Fruit fly (Drosophila melanogaster) whole organism, embryonic: ENCODE measurements around the gene Usp5.
A peak's percentile ranks its signal among the peaks of the same experiment; 100 is the strongest.

Experiments
- BEAF-32 ChIP-seq: fragments of 200-800 bp; sonication (Bioruptor generic); optimal IDR thresholded peaks from 3 replicates; lab custom pipeline; 2017; ENCODE audit warnings: missing biosample characterization, missing genetic modification characterization, mild to moderate bottlenecking, moderate library complexity, missing genetic modification reagents
- CG13123 ChIP-seq: fragments of 200-800 bp; sonication (Bioruptor generic); optimal IDR thresholded peaks from 2 replicates; lab custom pipeline; 2016; ENCODE audit warnings: missing biosample characterization, missing genetic modification characterization
- CG14014 ChIP-seq: fragments of 200-800 bp; sonication (Bioruptor generic); IDR thresholded peaks from 2 replicates; pipeline ENCODE4 v1.3.6; 2022; ENCODE audit warnings: missing biosample characterization, missing genetic modification characterization
- CG14710 ChIP-seq: fragments of 200-800 bp; sonication (Bioruptor generic); optimal IDR thresholded peaks from 3 replicates; lab custom pipeline; 2019; ENCODE audit warnings: missing biosample characterization, mild to moderate bottlenecking, missing genetic modification characterization, moderate library complexity
- CG17829 ChIP-seq: fragments of 200-800 bp; optimal IDR thresholded peaks from 2 replicates; lab custom pipeline; 2019; ENCODE audit warnings: missing biosample characterization, mild to moderate bottlenecking, missing genetic modification characterization, moderate library complexity
- CG31365 ChIP-seq: fragments of 200-800 bp; sonication (Bioruptor generic); optimal IDR thresholded peaks from 2 replicates; lab custom pipeline; 2018; ENCODE audit warnings: missing biosample characterization, mild to moderate bottlenecking, missing genetic modification characterization
- CG32532 ChIP-seq: fragments of 200-800 bp; sonication (Bioruptor generic); IDR thresholded peaks from 2 replicates; pipeline ENCODE4 v1.3.6; 2022; ENCODE audit warnings: missing biosample characterization, missing genetic modification characterization
- CG34422 ChIP-seq: fragments of 200-800 bp; sonication (Bioruptor generic); IDR thresholded peaks from 3 replicates; pipeline ENCODE4 v1.3.6; 2022; ENCODE audit warnings: missing biosample characterization, missing genetic modification characterization
- CG3995 ChIP-seq: fragments of 200-800 bp; sonication (Bioruptor generic); optimal IDR thresholded peaks from 3 replicates; lab custom pipeline; 2016; ENCODE audit warnings: missing biosample characterization, missing genetic modification characterization
- CG6175 ChIP-seq: fragments of 200-800 bp; sonication (Bioruptor generic); IDR thresholded peaks from 3 replicates; pipeline ENCODE4 v1.3.6; 2022; ENCODE audit warnings: missing biosample characterization, missing genetic modification characterization
- CG6813 ChIP-seq: fragments of 200-800 bp; sonication (Bioruptor generic); optimal IDR thresholded peaks from 2 replicates; lab custom pipeline; 2017; ENCODE audit warnings: missing biosample characterization, missing genetic modification characterization, mild to moderate bottlenecking, moderate library complexity, missing genetic modification reagents
- CG7372 ChIP-seq: fragments of 200-800 bp; sonication (Bioruptor generic); IDR thresholded peaks from 2 replicates; pipeline ENCODE4 v1.3.6; 2022; ENCODE audit warnings: missing biosample characterization, missing genetic modification characterization
- CG7745 ChIP-seq: fragments of 200-800 bp; sonication (Bioruptor generic); optimal IDR thresholded peaks from 2 replicates; lab custom pipeline; 2018; ENCODE audit warnings: missing biosample characterization, mild to moderate bottlenecking, missing genetic modification characterization, moderate library complexity
- CG8290 ChIP-seq, 3 experiments: fragments of 200-800 bp; sonication (Bioruptor generic); optimal IDR thresholded peaks; 2 replicates each; lab custom pipeline; 2016 to 2019; ENCODE audit warnings: missing biosample characterization in 3 of 3, missing genetic modification characterization in 3 of 3, mild to moderate bottlenecking in 2 of 3, moderate library complexity in 1 of 3
- CG8944 ChIP-seq: fragments of 200-800 bp; sonication (Bioruptor generic); optimal IDR thresholded peaks from 3 replicates; lab custom pipeline; 2016; ENCODE audit warnings: missing biosample characterization, missing genetic modification characterization
- CTCF ChIP-seq: fragments of 200-800 bp; sonication (Bioruptor generic); optimal IDR thresholded peaks from 2 replicates; lab custom pipeline; 2017; ENCODE audit warnings: missing biosample characterization, mild to moderate bottlenecking, missing genetic modification characterization, moderate library complexity
- Dip3 ChIP-seq: fragments of 200-800 bp; sonication (Bioruptor generic); optimal IDR thresholded peaks from 3 replicates; lab custom pipeline; 2016; ENCODE audit warnings: missing biosample characterization, missing genetic modification characterization
- Dll ChIP-seq: fragments of 200-800 bp; sonication (Bioruptor generic); IDR thresholded peaks from 4 replicates; pipeline ENCODE4 v1.3.6; 2022; ENCODE audit warnings: missing biosample characterization, missing genetic modification characterization; ENCODE audit not compliant: partially characterized antibody
- Drgx ChIP-seq: fragments of 200-800 bp; sonication (Bioruptor generic); IDR thresholded peaks from 2 replicates; pipeline ENCODE4 v1.3.6; 2022; ENCODE audit warnings: missing biosample characterization, missing genetic modification characterization
- HHEX ChIP-seq: fragments of 200-800 bp; sonication (Bioruptor generic); optimal IDR thresholded peaks from 3 replicates; lab custom pipeline; 2017; ENCODE audit warnings: missing biosample characterization, mild to moderate bottlenecking, missing genetic modification characterization, missing genetic modification reagents
- Lhr ChIP-seq: fragments of 200-800 bp; sonication (Bioruptor generic); optimal IDR thresholded peaks from 3 replicates; lab custom pipeline; 2017; ENCODE audit warnings: mild to moderate bottlenecking, missing biosample characterization, missing genetic modification reagents, missing genetic modification characterization
- MBD-R2 ChIP-seq: fragments of 200-800 bp; sonication (Bioruptor generic); IDR thresholded peaks from 2 replicates; pipeline ENCODE4 v1.3.6; 2022; ENCODE audit warnings: missing biosample characterization, missing genetic modification characterization
- MESR4 ChIP-seq: fragments of 200-800 bp; sonication (Bioruptor generic); optimal IDR thresholded peaks from 2 replicates; lab custom pipeline; 2018; ENCODE audit warnings: missing biosample characterization, mild to moderate bottlenecking, missing genetic modification characterization, moderate library complexity
- MTF-1 ChIP-seq: fragments of 200-800 bp; sonication (Bioruptor generic); optimal IDR thresholded peaks from 2 replicates; lab custom pipeline; 2018; ENCODE audit warnings: missing biosample characterization, mild to moderate bottlenecking, missing genetic modification characterization, borderline replicate concordance
- Max ChIP-seq: fragments of 200-800 bp; sonication (Bioruptor generic); optimal IDR thresholded peaks from 2 replicates; lab custom pipeline; 2016; ENCODE audit warnings: missing biosample characterization, mild to moderate bottlenecking, missing genetic modification characterization
- Myb ChIP-seq: fragments of 200-800 bp; sonication (Bioruptor generic); optimal IDR thresholded peaks from 2 replicates; lab custom pipeline; 2016; ENCODE audit warnings: missing biosample characterization, missing genetic modification characterization
- PHDP ChIP-seq: fragments of 200-800 bp; sonication (Bioruptor generic); optimal IDR thresholded peaks from 3 replicates; lab custom pipeline; 2018; ENCODE audit warnings: missing biosample characterization, mild to moderate bottlenecking, missing genetic modification characterization, moderate library complexity
- chinmo ChIP-seq: fragments of 200-800 bp; sonication (Bioruptor generic); IDR thresholded peaks from 4 replicates; pipeline ENCODE4 v1.3.6; 2022; ENCODE audit warnings: missing biosample characterization, missing genetic modification characterization; ENCODE audit not compliant: partially characterized antibody
- corto ChIP-seq: fragments of 200-800 bp; sonication (Bioruptor generic); optimal IDR thresholded peaks from 2 replicates; lab custom pipeline; 2016; ENCODE audit warnings: missing biosample characterization, mild to moderate bottlenecking, missing genetic modification characterization, moderate library complexity
- crp ChIP-seq, 2 experiments: fragments of 200-800 bp; sonication (Bioruptor generic); optimal IDR thresholded peaks; 2 replicates in 1 of 2; 3 replicates in 1 of 2; lab custom pipeline; 2017; ENCODE audit warnings: missing biosample characterization in 2 of 2, missing genetic modification characterization in 2 of 2, mild to moderate bottlenecking in 1 of 2, moderate library complexity in 1 of 2
- dmrt11E ChIP-seq: fragments of 200-800 bp; sonication (Bioruptor generic); optimal IDR thresholded peaks from 3 replicates; lab custom pipeline; 2018; ENCODE audit warnings: missing biosample characterization, mild to moderate bottlenecking, missing genetic modification characterization, moderate library complexity
- ftz-f1 ChIP-seq: fragments of 200-800 bp; sonication (Bioruptor generic); optimal IDR thresholded peaks from 2 replicates; lab custom pipeline; 2016; ENCODE audit warnings: missing biosample characterization, missing genetic modification characterization
- gfzf ChIP-seq: fragments of 200-800 bp; sonication (Bioruptor generic); optimal IDR thresholded peaks from 2 replicates; lab custom pipeline; 2016; ENCODE audit warnings: missing biosample characterization, mild to moderate bottlenecking, missing genetic modification characterization, moderate library complexity
- hb ChIP-seq: fragments of 200-800 bp; sonication (Bioruptor generic); IDR thresholded peaks from 3 replicates; pipeline ENCODE4 v1.3.6; 2022; ENCODE audit warnings: missing biosample characterization, missing genetic modification characterization; ENCODE audit not compliant: partially characterized antibody
- kah ChIP-seq: fragments of 200-800 bp; sonication (Bioruptor generic); optimal IDR thresholded peaks from 2 replicates; lab custom pipeline; 2018; ENCODE audit warnings: missing biosample characterization, mild to moderate bottlenecking, missing genetic modification characterization
- lola ChIP-seq, 3 experiments: fragments of >200 bp in 2 of 3; fragments of 200-800 bp in 1 of 3; sonication (Bioruptor generic) in 1 of 3; optimal IDR thresholded peaks; 2 replicates each; lab custom pipeline; 2017 to 2019; ENCODE audit warnings: missing biosample characterization in 3 of 3, missing genetic modification characterization in 3 of 3, mild to moderate bottlenecking in 1 of 3, moderate library complexity in 1 of 3
- onecut ChIP-seq: fragments of 200-800 bp; sonication (Bioruptor generic); IDR thresholded peaks from 2 replicates; pipeline ENCODE4 v1.3.6; 2022; ENCODE audit warnings: missing biosample characterization, missing genetic modification characterization
- pan ChIP-seq, 4 experiments: fragments of >200 bp in 3 of 4; fragments of 200-800 bp in 1 of 4; sonication (Bioruptor generic) in 1 of 4; optimal IDR thresholded peaks in 3 of 4; IDR thresholded peaks in 1 of 4; 2 replicates each; pipeline versions ENCODE4 v1.3.6 to Lab custom; 2017 to 2022; ENCODE audit warnings: missing biosample characterization in 2 of 4, missing genetic modification characterization in 2 of 4, mixed read lengths in 1 of 4
- pita ChIP-seq: fragments of 200-800 bp; sonication (Bioruptor generic); optimal IDR thresholded peaks from 2 replicates; lab custom pipeline; 2017; ENCODE audit warnings: missing biosample characterization, mild to moderate bottlenecking, missing genetic modification characterization
- sisA ChIP-seq: fragments of 200-800 bp; sonication (Bioruptor generic); IDR thresholded peaks from 2 replicates; pipeline ENCODE4 v1.3.6; 2022; ENCODE audit warnings: missing biosample characterization, missing genetic modification characterization
- stwl ChIP-seq: fragments of 200-800 bp; sonication (Bioruptor generic); optimal IDR thresholded peaks from 3 replicates; lab custom pipeline; 2018; ENCODE audit warnings: missing biosample characterization, mild to moderate bottlenecking, missing genetic modification characterization, moderate library complexity
- vvl ChIP-seq: fragments of 200-800 bp; sonication (Bioruptor generic); IDR thresholded peaks from 2 replicates; pipeline ENCODE4 v1.3.6; 2022; ENCODE audit warnings: missing biosample characterization, missing genetic modification characterization
- zen2 ChIP-seq: fragments of 200-800 bp; sonication (Bioruptor generic); IDR thresholded peaks from 3 replicates; pipeline ENCODE4 v1.3.6; 2022; ENCODE audit warnings: missing biosample characterization, missing genetic modification characterization; ENCODE audit not compliant: partially characterized antibody

Gene Usp5

DNA sequence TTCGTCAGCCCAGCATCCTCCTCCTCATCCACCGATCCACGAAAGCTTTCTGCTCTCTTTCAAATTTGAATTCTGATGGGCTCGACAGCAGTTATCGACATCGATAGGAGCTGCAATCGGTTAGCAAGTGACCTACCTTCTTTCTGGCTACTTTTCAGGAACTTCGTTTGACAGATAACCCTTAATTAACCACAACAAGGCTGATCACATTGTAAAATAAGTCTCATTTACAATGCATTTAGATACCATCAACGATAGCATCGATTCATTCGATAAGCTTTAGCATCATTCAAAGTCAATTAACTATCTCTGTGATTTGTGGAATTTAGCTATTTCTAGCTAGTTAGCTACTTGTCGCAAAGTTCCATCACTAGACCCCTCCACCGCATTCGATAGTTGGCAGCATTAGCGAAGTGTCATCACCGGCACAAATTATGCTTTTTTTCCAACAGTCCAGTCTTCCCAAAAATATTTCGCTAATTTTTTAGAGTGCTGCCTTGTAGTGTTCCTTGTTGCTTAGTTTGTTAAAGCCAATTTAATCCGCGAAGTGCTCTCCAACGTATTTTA, 30.5 kb upstream of the Usp5 start, which contains the start of the genes MnM and Girdin (continued):
- no peak for TF ChIP-seq HHEX
- peak; percentile 93 for TF ChIP-seq Dll (GFP tag; lab: Robert Waterston, UW)
- TF ChIP-seq Max (GFP tag; lab: Kevin White, UChicago): peak; percentile 43
- TF ChIP-seq CTCF: no peak
- TF ChIP-seq pita (GFP tag; lab: Kevin White, UChicago): no peak
- no peak for TF ChIP-seq pan (optimal IDR thresholded peaks at IDR 0.05; lab: Kevin White, UChicago)
- TF ChIP-seq pan (GFP tag; optimal IDR thresholded peaks at IDR 0.05 in 1 of 2, IDR thresholded peaks at IDR 0.05 in 1 of 2): no peak
- TF ChIP-seq hb (GFP tag; lab: Robert Waterston, UW): peak; percentile 76; the same call in 2 of the 3 replicates
- TF ChIP-seq sisA (GFP tag; lab: Robert Waterston, UW): peak; percentile 56
- peak in 1 of 3 experiments; percentile 58 for TF ChIP-seq lola (GFP tag; optimal IDR thresholded peaks at IDR 0.05; lab: Kevin White, UChicago)
- TF ChIP-seq CG14014 (GFP tag; lab: Robert Waterston, UW): peak; percentile 37; the same call in 1 of the 2 replicates
- TF ChIP-seq corto (GFP tag; lab: Kevin White, UChicago): no peak
- 0 out of 4 replicates have a peak, but pooled peaks have one; percentile 4 for TF ChIP-seq chinmo (GFP tag; lab: Robert Waterston, UW)
- TF ChIP-seq CG13123 (GFP tag; lab: Kevin White, UChicago): no peak
- peak; percentile 41 for TF ChIP-seq CG8290 (GFP tag; optimal IDR thresholded peaks at IDR 0.05; lab: Kevin White, UChicago)
- TF ChIP-seq CG8290 (tag; optimal IDR thresholded peaks at IDR 0.05; lab: Kevin White, UChicago): peak in 1 of 2 experiments; percentile 25
- TF ChIP-seq Dip3 (GFP tag; lab: Kevin White, UChicago): peak; percentile 73
- 0 out of 2 replicates have a peak, but pooled peaks have one; percentile 11 for TF ChIP-seq CG7372 (GFP tag; lab: Robert Waterston, UW)
- no peak; the same call in 2 of the 3 replicates for TF ChIP-seq zen2 (GFP tag; lab: Robert Waterston, UW)
- TF ChIP-seq vvl (GFP tag; lab: Robert Waterston, UW): peak; percentile 41; the same call in 1 of the 2 replicates
- peak; percentile 67; the same call in 2 of the 3 replicates for TF ChIP-seq CG6175 (GFP tag; lab: Robert Waterston, UW)
- peak; percentile 72 for TF ChIP-seq Lhr (GFP tag; lab: Kevin White, UChicago)
- TF ChIP-seq CG8944: peak; percentile 66
- no peak for TF ChIP-seq CG31365 (tag; lab: Kevin White, UChicago)
- TF ChIP-seq CG7745 (tag; lab: Kevin White, UChicago): no peak
- TF ChIP-seq kah (GFP tag; lab: Kevin White, UChicago): no peak

DNA sequence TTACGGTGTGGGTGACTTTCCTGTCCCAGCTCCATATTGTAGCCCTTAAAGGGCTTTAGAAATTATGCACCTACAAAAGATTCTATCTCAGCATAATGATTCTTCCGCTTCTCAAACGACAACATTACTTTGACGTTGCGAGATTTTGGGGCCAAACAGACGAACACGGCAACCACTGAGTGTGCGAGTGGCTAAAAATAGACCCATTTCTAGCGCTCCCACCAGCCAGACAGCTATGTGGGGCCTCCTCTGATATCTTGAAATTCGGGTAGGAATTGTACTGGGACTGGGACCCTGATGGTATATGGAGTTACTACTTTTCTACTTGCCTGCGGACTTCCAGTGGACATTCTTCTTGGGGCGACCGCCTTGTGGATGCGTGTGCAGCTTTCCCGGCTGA, 29.7 kb upstream of the Usp5 start:
- TF ChIP-seq kah (GFP tag; lab: Kevin White, UChicago): peak; percentile 92
- no peak for TF ChIP-seq CG6813 (GFP tag; lab: Kevin White, UChicago)
- 0 out of 3 replicates have a peak, but pooled peaks have one; percentile 7 for TF ChIP-seq CG34422 (GFP tag; lab: Robert Waterston, UW)
- TF ChIP-seq, all 482 proteins: peak for 2

DNA sequence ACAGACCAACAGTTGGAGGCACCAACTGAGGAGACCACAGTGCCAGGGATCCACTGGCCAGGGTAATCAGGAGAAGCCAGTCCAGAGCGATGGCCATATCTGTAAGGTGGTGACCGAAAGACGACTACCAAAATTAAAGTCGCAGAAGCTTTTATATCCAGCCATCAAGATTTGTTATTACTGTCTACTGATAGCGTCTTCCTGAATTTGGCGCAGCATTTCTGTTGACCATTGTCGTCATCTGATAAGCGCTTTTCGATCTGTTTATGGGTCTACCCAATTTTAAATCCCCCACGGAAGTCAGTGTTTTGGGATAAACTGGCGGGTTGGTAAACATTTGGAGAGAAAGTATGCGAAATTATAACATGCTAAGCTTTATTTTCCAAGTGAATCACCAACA, 24.3 kb upstream of the Usp5 start, which contains the start of gene CG14963:
CG14963 (minus strand) TSS at position 101 of the 400 bp plus-strand sequence.
- TF ChIP-seq CG17829 (tag; lab: Kevin White, UChicago) (no peak), CG32532 (GFP tag; lab: Robert Waterston, UW) (no peak), onecut (no peak)

DNA sequence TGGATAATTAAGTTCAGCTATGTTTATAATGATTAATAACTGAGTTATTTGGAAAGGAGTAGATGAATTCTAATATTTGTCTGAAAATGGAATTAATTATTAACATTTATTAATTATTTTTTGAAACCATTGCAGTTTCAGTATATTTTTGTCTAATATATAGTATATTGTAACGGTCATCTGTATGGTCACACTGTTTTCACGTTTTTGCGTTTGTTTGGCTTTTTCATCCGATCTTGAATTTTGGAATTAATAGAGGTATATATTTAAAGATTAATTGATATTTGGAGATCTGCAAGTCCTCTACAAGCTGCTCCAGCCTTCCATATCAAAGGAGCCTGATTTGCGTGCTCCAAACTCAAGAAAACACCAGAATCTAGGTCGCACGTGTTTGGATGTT, 20.9 kb upstream of the Usp5 start, which contains the start of the genes CG32278 and CG32281:
CG32278 (plus strand) TSS at position 180 of the 400 bp plus-strand sequence.
CG32281 (plus strand) TSS at position 269 of the 400 bp plus-strand sequence.
- TF ChIP-seq MESR4 (GFP tag; lab: Kevin White, UChicago) (peak; percentile 47), dmrt11E (tag; lab: Kevin White, UChicago) (no peak), Max (GFP tag; lab: Kevin White, UChicago) (peak; percentile 9), CG14710 (tag; lab: Kevin White, UChicago) (peak; percentile 18), MTF-1 (no peak), Drgx (GFP tag; lab: Robert Waterston, UW) (no peak), gfzf (GFP tag; lab: Kevin White, UChicago) (peak; percentile 54), stwl (tag; lab: Kevin White, UChicago) (peak; percentile 41), MBD-R2 (GFP tag; lab: Robert Waterston, UW) (peak; percentile 19; the same call in 1 of the 2 replicates), CG3995 (GFP tag; lab: Kevin White, UChicago) (peak; percentile 67), BEAF-32 (GFP tag; lab: Kevin White, UChicago) (peak; percentile 11), Myb (GFP tag; lab: Kevin White, UChicago) (peak; percentile 7), crp (GFP tag; optimal IDR thresholded peaks at IDR 0.05; lab: Kevin White, UChicago) (no peak), ftz-f1 (GFP tag; lab: Kevin White, UChicago) (no peak), PHDP (tag; lab: Kevin White, UChicago) (no peak)
